Worm (Caenorhabditis elegans) whole organism, L4 larva: ENCODE data around the gene cest-24.

Source experiments
- D1046.2 ChIP-seq: fragments of 200-800 bp; sonication (Bioruptor generic); IDR thresholded peaks from 2 replicates; pipeline ENCODE4 v1.3.6; 2022; ENCODE audit warnings: missing genetic modification characterization, missing compliant biosample characterization
- F10B5.3 ChIP-seq: sonication (generic microtip); optimal IDR thresholded peaks from 2 replicates; lab custom pipeline; 2016; ENCODE audit warnings: mild to moderate bottlenecking, missing genetic modification characterization, missing compliant biosample characterization
- F26F4.8 ChIP-seq: fragments of 200-800 bp; sonication (Bioruptor generic); conservative IDR thresholded peaks from 2 replicates; pipeline ENCODE4 v1.3.6; 2022; ENCODE audit warnings: missing genetic modification characterization, missing compliant biosample characterization
- F37D6.2 ChIP-seq: sonication (generic microtip); optimal IDR thresholded peaks from 2 replicates; lab custom pipeline; 2016; ENCODE audit warnings: mild to moderate bottlenecking, missing genetic modification characterization, missing compliant biosample characterization
- R02D3.7 ChIP-seq: fragments of 150-350 bp; sonication (generic microtip); optimal IDR thresholded peaks from 3 replicates; lab custom pipeline; 2014; ENCODE audit warnings: missing biosample characterization, missing genetic modification characterization
- T20F7.1 ChIP-seq: fragments of 200-800 bp; sonication (Bioruptor generic); optimal IDR thresholded peaks from 2 replicates; lab custom pipeline; 2018; ENCODE audit warnings: mild to moderate bottlenecking, missing genetic modification characterization, missing compliant biosample characterization
- Y105C5A.15 ChIP-seq: fragments of 200-800 bp; sonication (Bioruptor generic); IDR thresholded peaks from 2 replicates; pipeline ENCODE4 v1.3.6; 2022; ENCODE audit warnings: missing genetic modification characterization, missing compliant biosample characterization
- Y48G9A.11 ChIP-seq: fragments of 200-800 bp; sonication (Bioruptor generic); IDR thresholded peaks from 2 replicates; pipeline ENCODE4 v1.3.6; 2022; ENCODE audit warnings: missing genetic modification reagents, missing genetic modification characterization, missing compliant biosample characterization
- Y5F2A.4 ChIP-seq: fragments of 200-800 bp; sonication (Bioruptor generic); optimal IDR thresholded peaks from 2 replicates; lab custom pipeline; 2018; ENCODE audit warnings: mild to moderate bottlenecking, missing genetic modification characterization, missing compliant biosample characterization
- aha-1 ChIP-seq: fragments of 150-350 bp; peaks from one replicate; lab custom pipeline; 2014; ENCODE audit warnings: missing biosample characterization, missing genetic modification characterization
- attf-4 ChIP-seq: sonication (generic microtip); optimal IDR thresholded peaks from 3 replicates; lab custom pipeline; 2017; ENCODE audit warnings: missing biosample characterization, missing genetic modification characterization
- ceh-20 ChIP-seq: fragments of 200-800 bp; sonication (Bioruptor generic); IDR thresholded peaks from 2 replicates; pipeline ENCODE4 v1.3.6; 2022; ENCODE audit warnings: missing genetic modification reagents, missing genetic modification characterization, missing compliant biosample characterization
- ceh-28 ChIP-seq: fragments of 150-350 bp; optimal IDR thresholded peaks from 2 replicates; lab custom pipeline; 2014; ENCODE audit warnings: missing biosample characterization, missing genetic modification reagents, missing genetic modification characterization
- ceh-62 ChIP-seq: sonication (generic microtip); optimal IDR thresholded peaks from 2 replicates; lab custom pipeline; 2017; ENCODE audit warnings: missing biosample characterization, missing genetic modification characterization
- ceh-82 ChIP-seq: sonication (generic microtip); optimal IDR thresholded peaks from 2 replicates; lab custom pipeline; 2017; ENCODE audit warnings: missing biosample characterization, missing genetic modification characterization
- ces-1 ChIP-seq: fragments of 150-350 bp; sonication (generic microtip); optimal IDR thresholded peaks from 4 replicates; lab custom pipeline; 2014; ENCODE audit warnings: missing biosample characterization, missing genetic modification reagents, missing genetic modification characterization
- ctbp-1 ChIP-seq: fragments of 200-800 bp; sonication (Bioruptor generic); IDR thresholded peaks from 2 replicates; pipeline ENCODE4 v1.3.6; 2022; ENCODE audit warnings: missing genetic modification reagents, missing genetic modification characterization, missing compliant biosample characterization
- daf-19 ChIP-seq: fragments of 200-800 bp; sonication (Bioruptor generic); conservative IDR thresholded peaks from 2 replicates; pipeline ENCODE4 v1.3.6; 2022; ENCODE audit warnings: missing genetic modification characterization, missing compliant biosample characterization
- dmd-8 ChIP-seq: fragments of 200-800 bp; sonication (Bioruptor generic); IDR thresholded peaks from 2 replicates; pipeline ENCODE4 v1.3.6; 2022; ENCODE audit warnings: missing genetic modification characterization, missing compliant biosample characterization
- dve-1 ChIP-seq: sonication (generic microtip); optimal IDR thresholded peaks from 2 replicates; lab custom pipeline; 2017; ENCODE audit warnings: antibody characterized with exemption, mild to moderate bottlenecking, missing genetic modification characterization, missing compliant biosample characterization; ENCODE audit not compliant: insufficient read depth
- egl-43 ChIP-seq: fragments of 200-800 bp; sonication (Bioruptor generic); IDR thresholded peaks from 2 replicates; pipeline ENCODE4 v1.3.6; 2022; ENCODE audit warnings: missing genetic modification reagents, missing genetic modification characterization, missing compliant biosample characterization
- gei-8 ChIP-seq: fragments of 200-800 bp; sonication (Bioruptor generic); optimal IDR thresholded peaks from 2 replicates; lab custom pipeline; 2018; ENCODE audit warnings: mild to moderate bottlenecking, missing genetic modification characterization, missing compliant biosample characterization
- hif-1 ChIP-seq, 2 experiments: sonication (generic microtip); optimal IDR thresholded peaks; 2 replicates each; lab custom pipeline; 2016 to 2017; ENCODE audit warnings: missing compliant biosample characterization in 2 of 2, missing genetic modification characterization in 2 of 2, missing genetic modification reagents in 2 of 2, missing genotype in 2 of 2, mild to moderate bottlenecking in 1 of 2
- hlh-30 ChIP-seq: sonication (generic microtip); optimal IDR thresholded peaks from 2 replicates; lab custom pipeline; 2017; ENCODE audit warnings: antibody characterized with exemption, mild to moderate bottlenecking, missing genetic modification characterization, missing compliant biosample characterization; ENCODE audit not compliant: insufficient read depth
- jun-1 ChIP-seq: fragments of 150-350 bp; optimal IDR thresholded peaks from 2 replicates; lab custom pipeline; 2014; ENCODE audit warnings: missing biosample characterization, missing genetic modification reagents, missing genetic modification characterization
- lin-29 ChIP-seq: fragments of 200-800 bp; sonication (Bioruptor generic); IDR thresholded peaks from 2 replicates; pipeline ENCODE4 v1.3.6; 2022; ENCODE audit warnings: missing genetic modification reagents, missing genetic modification characterization, missing compliant biosample characterization
- lin-39 ChIP-seq: fragments of 150-350 bp; optimal IDR thresholded peaks from 2 replicates; lab custom pipeline; 2014; ENCODE audit warnings: missing biosample characterization, missing genetic modification reagents, missing genetic modification characterization
- lsy-2 ChIP-seq, 2 experiments: fragments of 150-350 bp in 1 of 2; sonication (generic microtip) in 1 of 2; optimal IDR thresholded peaks; 2 replicates each; lab custom pipeline; 2014 to 2017; ENCODE audit warnings: missing biosample characterization in 2 of 2, missing genetic modification characterization in 2 of 2
- mep-1 ChIP-seq: fragments of 150-350 bp; sonication (generic microtip); optimal IDR thresholded peaks from 3 replicates; lab custom pipeline; 2014; ENCODE audit warnings: missing biosample characterization, missing genetic modification characterization
- mes-2 ChIP-seq: sonication (generic microtip); optimal IDR thresholded peaks from 2 replicates; lab custom pipeline; 2016; ENCODE audit warnings: missing genotype, mild to moderate bottlenecking, missing genetic modification characterization, missing compliant biosample characterization; ENCODE audit not compliant: poor library complexity, severe bottlenecking
- mxl-2 ChIP-seq: fragments of 200-800 bp; sonication (Bioruptor generic); conservative IDR thresholded peaks from 2 replicates; pipeline ENCODE4 v1.3.6; 2022; ENCODE audit warnings: missing genetic modification reagents, missing genetic modification characterization, missing compliant biosample characterization
- nhr-102 ChIP-seq: sonication (generic microtip); optimal IDR thresholded peaks from 2 replicates; lab custom pipeline; 2016; ENCODE audit warnings: mild to moderate bottlenecking, missing genetic modification characterization, moderate library complexity, missing compliant biosample characterization
- nhr-11 ChIP-seq: fragments of 150-350 bp; optimal IDR thresholded peaks from 2 replicates; lab custom pipeline; 2014; ENCODE audit warnings: missing biosample characterization, missing genetic modification characterization
- nhr-111 ChIP-seq: fragments of 200-800 bp; sonication (Bioruptor generic); optimal IDR thresholded peaks from 2 replicates; lab custom pipeline; 2018; ENCODE audit warnings: mild to moderate bottlenecking, missing genetic modification characterization, missing compliant biosample characterization
- nhr-237 ChIP-seq: sonication (generic microtip); optimal IDR thresholded peaks from 2 replicates; lab custom pipeline; 2017; ENCODE audit warnings: missing biosample characterization, missing genetic modification characterization
- nhr-25 ChIP-seq: sonication (generic microtip); optimal IDR thresholded peaks from 2 replicates; lab custom pipeline; 2017; ENCODE audit warnings: missing genetic modification characterization, mild to moderate bottlenecking, missing compliant biosample characterization, antibody characterized with exemption, moderate library complexity, borderline replicate concordance; ENCODE audit not compliant: insufficient read depth
- nhr-48 ChIP-seq: sonication (generic microtip); optimal IDR thresholded peaks from 2 replicates; lab custom pipeline; 2016; ENCODE audit warnings: mild to moderate bottlenecking, missing genetic modification characterization, missing compliant biosample characterization
- nhr-76 ChIP-seq: fragments of 150-350 bp; optimal IDR thresholded peaks from 2 replicates; lab custom pipeline; 2014; ENCODE audit warnings: missing biosample characterization, missing genetic modification characterization
- pha-4 ChIP-seq, 2 experiments: fragments of 150-350 bp in 1 of 2; fragments of 200-800 bp in 1 of 2; sonication (Bioruptor generic) in 1 of 2; IDR thresholded peaks in 1 of 2; optimal IDR thresholded peaks in 1 of 2; 2 replicates each; pipeline versions ENCODE4 v1.3.6 to Lab custom; 2014 to 2022; ENCODE audit warnings: missing genetic modification characterization in 2 of 2, missing genetic modification reagents in 2 of 2, missing biosample characterization in 1 of 2, missing compliant biosample characterization in 1 of 2
- php-3 ChIP-seq: fragments of 200-800 bp; sonication (Bioruptor generic); IDR thresholded peaks from 2 replicates; pipeline ENCODE4 v1.3.6; 2022; ENCODE audit warnings: missing genetic modification reagents, missing genetic modification characterization, missing compliant biosample characterization
- sdz-12 ChIP-seq: fragments of 200-800 bp; sonication (Bioruptor generic); optimal IDR thresholded peaks from 2 replicates; lab custom pipeline; 2018; ENCODE audit warnings: mild to moderate bottlenecking, missing genetic modification characterization, missing compliant biosample characterization
- set-16 ChIP-seq: fragments of 200-800 bp; sonication (Bioruptor generic); IDR thresholded peaks from 2 replicates; pipeline ENCODE4 v1.3.6; 2022; ENCODE audit warnings: missing genetic modification reagents, missing genetic modification characterization, missing compliant biosample characterization
- snpc-1.2 ChIP-seq: fragments of 200-800 bp; sonication (Bioruptor generic); IDR thresholded peaks from 2 replicates; pipeline ENCODE4 v1.3.6; 2022; ENCODE audit warnings: missing genetic modification reagents, missing genetic modification characterization, missing compliant biosample characterization
- tag-97 ChIP-seq: fragments of 200-800 bp; sonication (Bioruptor generic); IDR thresholded peaks from 2 replicates; pipeline ENCODE4 v1.3.6; 2022; ENCODE audit warnings: missing genetic modification characterization, missing compliant biosample characterization
- tra-1 ChIP-seq: fragments of 200-800 bp; sonication (Bioruptor generic); IDR thresholded peaks from 2 replicates; pipeline ENCODE4 v1.3.6; 2022; ENCODE audit warnings: missing genetic modification reagents, missing genetic modification characterization, missing compliant biosample characterization
- unc-130 ChIP-seq: sonication (generic microtip); optimal IDR thresholded peaks from 2 replicates; lab custom pipeline; 2016; ENCODE audit warnings: missing genetic modification reagents, missing genetic modification characterization, missing compliant biosample characterization
- unc-39 ChIP-seq: sonication (generic microtip); optimal IDR thresholded peaks from 2 replicates; lab custom pipeline; 2017; ENCODE audit warnings: missing biosample characterization, missing genetic modification characterization
- ztf-11 ChIP-seq: fragments of 150-350 bp; optimal IDR thresholded peaks from 2 replicates; lab custom pipeline; 2014; ENCODE audit warnings: missing biosample characterization, missing genetic modification characterization

cest-24 gene

ce11 chrV:6355975-6356441 lies 39.3 kb downstream of the cest-24 start, which contains the start of gene bcl-11 (continued):
- TF ChIP-seq ces-1 (GFP tag; lab: Kevin White, UChicago) (no peak), dmd-8 (GFP tag; lab: Robert Waterston, UW) (no peak), sdz-12 (no peak), F10B5.3 (tag; lab: Kevin White, UChicago) (no peak), ceh-28 (no peak), lin-39 (tag; lab: Kevin White, UChicago) (no peak), ctbp-1 (GFP tag; lab: Robert Waterston, UW) (no peak), nhr-25 (tag; lab: Kevin White, UChicago) (no peak), nhr-102 (tag; lab: Kevin White, UChicago) (no peak), daf-19 (GFP tag; lab: Robert Waterston, UW) (no peak), unc-39 (tag; lab: Kevin White, UChicago) (no peak), nhr-76 (tag; lab: Kevin White, UChicago) (no peak), Y105C5A.15 (GFP tag; lab: Robert Waterston, UW) (no peak), unc-130 (GFP tag; lab: Kevin White, UChicago) (no peak), mxl-2 (no peak), hif-1 (tag; optimal IDR thresholded peaks at IDR 0.05; lab: Kevin White, UChicago) (peak in 1 of 2 experiments; percentile 19), lsy-2 (tag; optimal IDR thresholded peaks at IDR 0.05; lab: Kevin White, UChicago) (no peak), F26F4.8 (GFP tag; lab: Robert Waterston, UW) (no peak), ztf-11 (tag; lab: Kevin White, UChicago) (no peak), egl-43 (GFP tag; lab: Robert Waterston, UW) (no peak)

- TF ChIP-seq set-16 (no peak), nhr-48 (tag; lab: Kevin White, UChicago) (no peak), hif-1 (tag; optimal IDR thresholded peaks at IDR 0.05; lab: Kevin White, UChicago) (no peak), nhr-111 (GFP tag; lab: Kevin White, UChicago) (no peak), daf-19 (GFP tag; lab: Robert Waterston, UW) (no peak), F37D6.2 (no peak), nhr-237 (tag; lab: Kevin White, UChicago) (no peak), lin-29 (GFP tag; lab: Robert Waterston, UW) (0 out of 2 replicates have a peak, but pooled peaks have one; percentile 50), ceh-62 (no peak), php-3 (no peak), pha-4 (GFP tag; IDR thresholded peaks at IDR 0.05; lab: Robert Waterston, UW) (no peak), pha-4 (tag; optimal IDR thresholded peaks at IDR 0.05; lab: Kevin White, UChicago) (peak; percentile 18), tra-1 (GFP tag; lab: Robert Waterston, UW) (no peak), ceh-20 (GFP tag; lab: Robert Waterston, UW) (no peak), R02D3.7 (tag; lab: Kevin White, UChicago) (no peak), Y48G9A.11 (GFP tag; lab: Robert Waterston, UW) (no peak), Y105C5A.15 (GFP tag; lab: Robert Waterston, UW) (no peak), T20F7.1 (GFP tag; lab: Kevin White, UChicago) (no peak), mep-1 (no peak), sdz-12 (no peak), D1046.2 (GFP tag; lab: Robert Waterston, UW) (no peak), nhr-11 (tag; lab: Kevin White, UChicago) (no peak), jun-1 (tag; lab: Kevin White, UChicago) (no peak), mxl-2 (no peak), Y5F2A.4 (no peak), hlh-30 (tag; lab: Kevin White, UChicago) (peak; percentile 45), lin-39 (tag; lab: Kevin White, UChicago) (no peak), tag-97 (GFP tag; lab: Robert Waterston, UW) (no peak), dve-1 (tag; lab: Kevin White, UChicago) (no peak), gei-8 (GFP tag; lab: Kevin White, UChicago) (no peak), aha-1 (tag; lab: Kevin White, UChicago) (peak; percentile 93), attf-4 (tag; lab: Kevin White, UChicago) (no peak), nhr-76 (tag; lab: Kevin White, UChicago) (no peak), ceh-82 (no peak), snpc-1.2 (GFP tag; lab: Robert Waterston, UW) (no peak), mes-2 (tag; lab: Kevin White, UChicago) (peak; percentile 5)
Observed at ce11 chrV:6357236-6357635, 40.5 kb downstream of the cest-24 start.
